Worm (Caenorhabditis elegans): ENCODE results near the gene F27B3.8.

- TF ChIP-seq C16A3.4 (tag; optimal IDR thresholded peaks at IDR 0.05) (no peak), sox-4 (tag; optimal IDR thresholded peaks at IDR 0.05) (no peak), nhr-19 (GFP tag; conservative IDR thresholded peaks at IDR 0.05) (no peak), nhr-11 (tag; optimal IDR thresholded peaks at IDR 0.05) (no peak), fkh-10 (GFP tag; optimal IDR thresholded peaks at IDR 0.05) (no peak), nhr-90 (tag; optimal IDR thresholded peaks at IDR 0.05; ENCODE audit: poor library complexity) (no peak), unc-62 (GFP tag; optimal IDR thresholded peaks at IDR 0.05) (no peak), Y116A8C.19 (tag; optimal IDR thresholded peaks at IDR 0.05; ENCODE audit: borderline replicate concordance) (no peak), lin-39 (tag; optimal IDR thresholded peaks at IDR 0.05) (no peak), elt-3 (tag; optimal IDR thresholded peaks at IDR 0.05) (no peak), egl-27 (tag; optimal IDR thresholded peaks at IDR 0.05) (no peak), pax-3 (tag; optimal IDR thresholded peaks at IDR 0.05) (no peak)
Measured at ce11 chrIII:6532647-6533046, 46.9 kb upstream of the F27B3.8 start, which contains the start of gene srxa-5.
